Fruit fly (Drosophila melanogaster) whole organism, wandering third instar larva: Measurements from ENCODE around the gene Osi23.

Experiments used
- CG32264 ChIP-seq: fragments of 200-800 bp; sonication (Bioruptor generic); optimal IDR thresholded peaks from 2 replicates; lab custom pipeline; 2016; ENCODE audit warnings: missing biosample characterization, missing genetic modification characterization
- HLH106 ChIP-seq: fragments of 200-800 bp; optimal IDR thresholded peaks from 3 replicates; lab custom pipeline; 2019; ENCODE audit warnings: missing biosample characterization, mild to moderate bottlenecking, missing genetic modification characterization, moderate library complexity
- Hnf4 ChIP-seq: fragments of 200-800 bp; sonication (Bioruptor generic); optimal IDR thresholded peaks from 2 replicates; lab custom pipeline; 2016; ENCODE audit warnings: missing biosample characterization, mild to moderate bottlenecking, missing genetic modification characterization
- Hr78 ChIP-seq: fragments of >200 bp; optimal IDR thresholded peaks from 2 replicates; lab custom pipeline; 2017; ENCODE audit warnings: missing biosample characterization, missing genetic modification characterization
- OdsH ChIP-seq: fragments of 200-800 bp; sonication (Bioruptor generic); optimal IDR thresholded peaks from 2 replicates; lab custom pipeline; 2016; ENCODE audit warnings: missing biosample characterization, mild to moderate bottlenecking, missing genetic modification characterization
- Rel ChIP-seq, 2 experiments: fragments of 200-800 bp; sonication (Bioruptor generic) in 1 of 2; optimal IDR thresholded peaks; 2 replicates in 1 of 2; 3 replicates in 1 of 2; lab custom pipeline; 2016 to 2019; ENCODE audit warnings: mild to moderate bottlenecking in 2 of 2, missing biosample characterization in 2 of 2, missing genetic modification characterization in 2 of 2, moderate library complexity in 1 of 2
- brk ChIP-seq: fragments of 200-800 bp; sonication (Bioruptor generic); optimal IDR thresholded peaks from 2 replicates; lab custom pipeline; 2016; ENCODE audit warnings: missing biosample characterization, mild to moderate bottlenecking, missing genetic modification characterization
- h ChIP-seq: fragments of 200-800 bp; sonication (Bioruptor generic); optimal IDR thresholded peaks from 3 replicates; lab custom pipeline; 2016; ENCODE audit warnings: missing biosample characterization, mild to moderate bottlenecking, missing genetic modification characterization
- jim ChIP-seq: fragments of 175-275, 200-325 bp; sonication (Bioruptor generic); optimal IDR thresholded peaks from 2 replicates; lab custom pipeline; 2016; ENCODE audit warnings: missing biosample characterization, mild to moderate bottlenecking, missing genetic modification characterization
- lola ChIP-seq: fragments of >200 bp; optimal IDR thresholded peaks from 2 replicates; lab custom pipeline; 2017; ENCODE audit warnings: missing biosample characterization, missing genetic modification characterization
- pan ChIP-seq: fragments of >200 bp; optimal IDR thresholded peaks from 2 replicates; lab custom pipeline; 2017
- psq ChIP-seq: fragments of 200-800 bp; sonication (Bioruptor generic); optimal IDR thresholded peaks from 3 replicates; lab custom pipeline; 2017; ENCODE audit warnings: missing biosample characterization, mild to moderate bottlenecking, missing genetic modification characterization, moderate library complexity
- sv ChIP-seq: fragments of 200-800 bp; sonication (Bioruptor generic); optimal IDR thresholded peaks from 3 replicates; lab custom pipeline; 2016; ENCODE audit warnings: missing biosample characterization, missing genetic modification characterization
- usp ChIP-seq: fragments of >200 bp; optimal IDR thresholded peaks from 2 replicates; lab custom pipeline; 2017; ENCODE audit warnings: missing biosample characterization, missing genetic modification characterization

- TF ChIP-seq brk (GFP tag; lab: Kevin White, UChicago) (no peak), Hr78 (GFP tag; lab: Kevin White, UChicago) (no peak), pan (lab: Kevin White, UChicago) (no peak), CG32264 (GFP tag; lab: Kevin White, UChicago) (no peak), psq (GFP tag; lab: Kevin White, UChicago) (no peak), usp (no peak), Hnf4 (no peak), Rel (GFP tag; optimal IDR thresholded peaks at IDR 0.05; lab: Kevin White, UChicago) (no peak), Rel (tag; optimal IDR thresholded peaks at IDR 0.05; lab: Kevin White, UChicago) (no peak), OdsH (GFP tag; lab: Kevin White, UChicago) (no peak), sv (GFP tag; lab: Kevin White, UChicago) (no peak), h (GFP tag; lab: Kevin White, UChicago) (no peak), HLH106 (tag; lab: Kevin White, UChicago) (no peak), jim (GFP tag; lab: Kevin White, UChicago) (no peak), lola (GFP tag; lab: Kevin White, UChicago) (no peak)
Observed at dm6 chr3R:30426626-30427025, 18.2 kb downstream of the Osi23 start.
